Fruit fly (Drosophila melanogaster) whole organism, embryonic: ENCODE data around the gene Prosbeta6.
A peak's percentile ranks its signal among the peaks of the same experiment; 100 is the strongest.

Experiments
- Abd-B ChIP-seq: fragments of 200-800 bp; sonication (Bioruptor generic); optimal IDR thresholded peaks from 2 replicates; lab custom pipeline; 2018; ENCODE audit warnings: missing biosample characterization, mild to moderate bottlenecking, missing genetic modification characterization, moderate library complexity
- BEAF-32 ChIP-seq: fragments of 200-800 bp; sonication (Bioruptor generic); optimal IDR thresholded peaks from 3 replicates; lab custom pipeline; 2017; ENCODE audit warnings: missing biosample characterization, missing genetic modification characterization, mild to moderate bottlenecking, moderate library complexity, missing genetic modification reagents
- CG10462 ChIP-seq: fragments of 200-800 bp; sonication (Bioruptor generic); optimal IDR thresholded peaks from 2 replicates; lab custom pipeline; 2016; ENCODE audit warnings: missing biosample characterization, missing genetic modification characterization
- CG12104 ChIP-seq: fragments of 200-800 bp; sonication (Bioruptor generic); optimal IDR thresholded peaks from 3 replicates; lab custom pipeline; 2016; ENCODE audit warnings: missing biosample characterization, missing genetic modification characterization
- CG12744 ChIP-seq: fragments of 200-800 bp; sonication (Bioruptor generic); optimal IDR thresholded peaks from 2 replicates; lab custom pipeline; 2016; ENCODE audit warnings: missing biosample characterization, missing genetic modification characterization
- CG12942 ChIP-seq: fragments of 200-800 bp; sonication (Bioruptor generic); optimal IDR thresholded peaks from 3 replicates; lab custom pipeline; 2016; ENCODE audit warnings: missing biosample characterization, missing genetic modification characterization
- CG13296 ChIP-seq: fragments of 200-800 bp; sonication (Bioruptor generic); optimal IDR thresholded peaks from 3 replicates; lab custom pipeline; 2018; ENCODE audit warnings: missing biosample characterization, mild to moderate bottlenecking, missing genetic modification characterization
- CG13894 ChIP-seq: fragments of 200-800 bp; sonication (Bioruptor generic); optimal IDR thresholded peaks from 3 replicates; lab custom pipeline; 2018; ENCODE audit warnings: missing biosample characterization, mild to moderate bottlenecking, missing genetic modification characterization, moderate library complexity
- CG1603 ChIP-seq: fragments of 200-800 bp; sonication (Bioruptor generic); optimal IDR thresholded peaks from 2 replicates; lab custom pipeline; 2019; ENCODE audit warnings: missing biosample characterization, mild to moderate bottlenecking, missing genetic modification characterization, moderate library complexity
- CG16813 ChIP-seq: fragments of 200-800 bp; sonication (Bioruptor generic); IDR thresholded peaks from 3 replicates; pipeline ENCODE4 v1.3.6; 2022; ENCODE audit warnings: missing biosample characterization, missing genetic modification characterization; ENCODE audit not compliant: partially characterized antibody
- CG17361 ChIP-seq: fragments of 200-800 bp; sonication (Bioruptor generic); IDR thresholded peaks from 3 replicates; pipeline ENCODE4 v1.3.6; 2022; ENCODE audit warnings: missing biosample characterization, missing genetic modification characterization
- CG17829 ChIP-seq: fragments of 200-800 bp; optimal IDR thresholded peaks from 2 replicates; lab custom pipeline; 2019; ENCODE audit warnings: missing biosample characterization, mild to moderate bottlenecking, missing genetic modification characterization, moderate library complexity
- CG18011 ChIP-seq: fragments of 200-800 bp; sonication (Bioruptor generic); optimal IDR thresholded peaks from 2 replicates; lab custom pipeline; 2017; ENCODE audit warnings: missing biosample characterization, missing genetic modification characterization, mild to moderate bottlenecking, moderate library complexity, missing genotype
- CG3163 ChIP-seq: fragments of 200-800 bp; sonication (Bioruptor generic); optimal IDR thresholded peaks from 3 replicates; lab custom pipeline; 2016; ENCODE audit warnings: missing biosample characterization, missing genetic modification characterization
- CG3995 ChIP-seq: fragments of 200-800 bp; sonication (Bioruptor generic); optimal IDR thresholded peaks from 3 replicates; lab custom pipeline; 2016; ENCODE audit warnings: missing biosample characterization, missing genetic modification characterization
- CG4707 ChIP-seq: fragments of 200-800 bp; sonication (Bioruptor generic); optimal IDR thresholded peaks from 2 replicates; lab custom pipeline; 2018; ENCODE audit warnings: missing biosample characterization, mild to moderate bottlenecking, missing genetic modification characterization, moderate library complexity
- CG6254 ChIP-seq: fragments of 200-800 bp; sonication (Bioruptor generic); optimal IDR thresholded peaks from 3 replicates; lab custom pipeline; 2017; ENCODE audit warnings: mild to moderate bottlenecking, missing biosample characterization, missing genetic modification reagents, missing genetic modification characterization
- CG7786 ChIP-seq: fragments of 200-800 bp; sonication (Bioruptor generic); optimal IDR thresholded peaks from 2 replicates; lab custom pipeline; 2016; ENCODE audit warnings: missing biosample characterization, missing genetic modification characterization
- CG8944 ChIP-seq: fragments of 200-800 bp; sonication (Bioruptor generic); optimal IDR thresholded peaks from 3 replicates; lab custom pipeline; 2016; ENCODE audit warnings: missing biosample characterization, missing genetic modification characterization
- CG9609 ChIP-seq: fragments of 200-800 bp; sonication (Bioruptor generic); optimal IDR thresholded peaks from 3 replicates; lab custom pipeline; 2016; ENCODE audit warnings: missing biosample characterization, missing genetic modification characterization
- CG9932 ChIP-seq: fragments of 200-800 bp; sonication (Bioruptor generic); IDR thresholded peaks from 2 replicates; pipeline ENCODE4 v1.3.6; 2022; ENCODE audit warnings: missing biosample characterization, missing genetic modification characterization
- Chrac-16 ChIP-seq: fragments of 200-800 bp; sonication (Bioruptor generic); optimal IDR thresholded peaks from 3 replicates; lab custom pipeline; 2016; ENCODE audit warnings: missing biosample characterization, missing genetic modification characterization
- Dek ChIP-seq: fragments of 200-800 bp; sonication (Bioruptor generic); optimal IDR thresholded peaks from 3 replicates; lab custom pipeline; 2019; ENCODE audit warnings: missing biosample characterization, mild to moderate bottlenecking, missing genetic modification characterization, moderate library complexity
- Ets97D ChIP-seq: fragments of 200-800 bp; sonication (Bioruptor generic); optimal IDR thresholded peaks from 3 replicates; lab custom pipeline; 2016; ENCODE audit warnings: missing biosample characterization, missing genetic modification characterization
- Hey ChIP-seq: fragments of 200-800 bp; sonication (Bioruptor generic); optimal IDR thresholded peaks from 3 replicates; lab custom pipeline; 2018; ENCODE audit warnings: missing biosample characterization, mild to moderate bottlenecking, missing genetic modification characterization
- Max ChIP-seq: fragments of 200-800 bp; sonication (Bioruptor generic); optimal IDR thresholded peaks from 2 replicates; lab custom pipeline; 2016; ENCODE audit warnings: missing biosample characterization, mild to moderate bottlenecking, missing genetic modification characterization
- NFAT ChIP-seq: fragments of 200-800 bp; sonication (Bioruptor generic); IDR thresholded peaks from 2 replicates; pipeline ENCODE4 v1.3.6; 2022; ENCODE audit warnings: missing biosample characterization, missing genetic modification characterization
- Optix ChIP-seq: fragments of 200-800 bp; sonication (Bioruptor generic); IDR thresholded peaks from 3 replicates; pipeline ENCODE4 v1.3.6; 2022; ENCODE audit warnings: missing biosample characterization, missing genetic modification characterization
- Rfx ChIP-seq: fragments of 200-800 bp; sonication (Bioruptor generic); IDR thresholded peaks from 2 replicates; pipeline ENCODE4 v1.3.6; 2022; ENCODE audit warnings: missing biosample characterization, missing genetic modification characterization
- Ssrp ChIP-seq: fragments of 200-800 bp; sonication (Bioruptor generic); optimal IDR thresholded peaks from 2 replicates; lab custom pipeline; 2018; ENCODE audit warnings: missing biosample characterization, mild to moderate bottlenecking, missing genetic modification characterization, moderate library complexity
- Usf ChIP-seq: fragments of 200-800 bp; sonication (Bioruptor generic); optimal IDR thresholded peaks from 2 replicates; lab custom pipeline; 2017; ENCODE audit warnings: missing genotype, missing biosample characterization, missing genetic modification characterization
- al ChIP-seq: fragments of 200-800 bp; sonication (Bioruptor generic); IDR thresholded peaks from 2 replicates; pipeline ENCODE4 v1.3.6; 2022; ENCODE audit warnings: missing biosample characterization, missing genetic modification characterization
- amos ChIP-seq: fragments of 200-800 bp; sonication (Bioruptor generic); IDR thresholded peaks from 2 replicates; pipeline ENCODE4 v1.3.6; 2022; ENCODE audit warnings: missing biosample characterization, missing genetic modification characterization; ENCODE audit not compliant: partially characterized antibody
- ase ChIP-seq: fragments of 200-800 bp; sonication (Bioruptor generic); IDR thresholded peaks from 3 replicates; pipeline ENCODE4 v1.3.6; 2022; ENCODE audit warnings: missing biosample characterization, missing genetic modification characterization
- ato ChIP-seq: fragments of 200-800 bp; sonication (Bioruptor generic); IDR thresholded peaks from 2 replicates; pipeline ENCODE4 v1.3.6; 2022; ENCODE audit warnings: missing biosample characterization, missing genetic modification characterization; ENCODE audit not compliant: partially characterized antibody
- bab2 ChIP-seq: fragments of 200-800 bp; sonication (Bioruptor generic); optimal IDR thresholded peaks from 2 replicates; lab custom pipeline; 2016; ENCODE audit warnings: missing biosample characterization, missing genetic modification characterization
- chm ChIP-seq: fragments of 200-800 bp; sonication (Bioruptor generic); IDR thresholded peaks from 2 replicates; pipeline ENCODE4 v1.3.6; 2022; ENCODE audit warnings: missing biosample characterization, missing genetic modification characterization
- ci ChIP-seq: fragments of 200-800 bp; sonication (Bioruptor generic); IDR thresholded peaks from 3 replicates; pipeline ENCODE4 v1.3.6; 2022; ENCODE audit warnings: missing biosample characterization, missing genetic modification characterization
- dmrt99B ChIP-seq: fragments of 200-800 bp; sonication (Bioruptor generic); optimal IDR thresholded peaks from 2 replicates; lab custom pipeline; 2018; ENCODE audit warnings: missing biosample characterization, mild to moderate bottlenecking, missing genetic modification characterization, moderate library complexity
- dpn ChIP-seq, 2 experiments: fragments of 200-800 bp; sonication (Bioruptor generic); optimal IDR thresholded peaks; 3 replicates each; lab custom pipeline; 2016; ENCODE audit warnings: missing biosample characterization in 2 of 2, missing genetic modification characterization in 2 of 2
- eve ChIP-seq, 2 experiments: fragments of >200 bp; optimal IDR thresholded peaks; 2 replicates each; lab custom pipeline; 2017; ENCODE audit warnings: missing biosample characterization in 2 of 2, missing genetic modification characterization in 2 of 2
- gce ChIP-seq: fragments of 200-800 bp; sonication (Bioruptor generic); IDR thresholded peaks from 3 replicates; pipeline ENCODE4 v1.3.6; 2022; ENCODE audit warnings: missing biosample characterization, missing genetic modification characterization
- knrl ChIP-seq: fragments of 200-800 bp; sonication (Bioruptor generic); IDR thresholded peaks from 3 replicates; pipeline ENCODE4 v1.3.6; 2022; ENCODE audit warnings: missing biosample characterization, missing genetic modification characterization; ENCODE audit not compliant: partially characterized antibody
- luna ChIP-seq: fragments of 200-800 bp; sonication (Bioruptor generic); optimal IDR thresholded peaks from 2 replicates; lab custom pipeline; 2016; ENCODE audit warnings: missing biosample characterization, missing genetic modification characterization
- nerfin-1 ChIP-seq: fragments of 200-800 bp; sonication (Bioruptor generic); optimal IDR thresholded peaks from 3 replicates; lab custom pipeline; 2019; ENCODE audit warnings: missing biosample characterization, mild to moderate bottlenecking, missing genetic modification characterization, moderate library complexity
- nerfin-2 ChIP-seq: fragments of 200-800 bp; sonication (Bioruptor generic); IDR thresholded peaks from 2 replicates; pipeline ENCODE4 v1.3.6; 2022; ENCODE audit warnings: missing biosample characterization, missing genetic modification characterization; ENCODE audit not compliant: partially characterized antibody
- repo ChIP-seq: fragments of 200-800 bp; sonication (Bioruptor generic); optimal IDR thresholded peaks from 2 replicates; lab custom pipeline; 2016; ENCODE audit warnings: missing biosample characterization, missing genetic modification characterization
- sens ChIP-seq: fragments of 200-800 bp; sonication (Bioruptor generic); peaks from one replicate; lab custom pipeline; 2016; ENCODE audit warnings: missing biosample characterization, missing genetic modification characterization
- stwl ChIP-seq: fragments of 200-800 bp; sonication (Bioruptor generic); optimal IDR thresholded peaks from 3 replicates; lab custom pipeline; 2018; ENCODE audit warnings: missing biosample characterization, mild to moderate bottlenecking, missing genetic modification characterization, moderate library complexity
- zfh2 ChIP-seq: fragments of 200-800 bp; sonication (Bioruptor generic); optimal IDR thresholded peaks from 2 replicates; lab custom pipeline; 2016; ENCODE audit warnings: missing biosample characterization, missing genetic modification characterization

Prosbeta6 gene

dm6 chr3L:16581201-16581705, 29.0 kb downstream of the Prosbeta6 start, which contains the start of gene Smn (continued):
- TF ChIP-seq CG9932 (GFP tag; lab: Robert Waterston, UW) (peak; percentile 71), ato (GFP tag; lab: Robert Waterston, UW) (peak; percentile 72), ase (GFP tag; lab: Robert Waterston, UW) (no peak), stwl (tag; lab: Kevin White, UChicago) (peak; percentile 69), Ets97D (peak; percentile 30), CG16813 (GFP tag; lab: Robert Waterston, UW) (peak; percentile 90), CG13296 (GFP tag; lab: Kevin White, UChicago) (peak; percentile 27), CG1603 (tag; lab: Kevin White, UChicago) (peak; percentile 18), chm (no peak), al (GFP tag; lab: Robert Waterston, UW) (peak; percentile 44; the same call in 1 of the 2 replicates), Hey (tag; lab: Kevin White, UChicago) (no peak), Dek (tag; lab: Kevin White, UChicago) (peak; percentile 34), CG6254 (GFP tag; lab: Kevin White, UChicago) (no peak), dmrt99B (peak; percentile 49), Chrac-16 (GFP tag; lab: Kevin White, UChicago) (peak; percentile 53), CG12104 (GFP tag; lab: Kevin White, UChicago) (peak; percentile 11), CG18011 (GFP tag; lab: Kevin White, UChicago) (peak; percentile 23), CG12744 (GFP tag; lab: Kevin White, UChicago) (no peak), luna (GFP tag; lab: Kevin White, UChicago) (no peak), CG13894 (tag; lab: Kevin White, UChicago) (peak; percentile 27), bab2 (GFP tag; lab: Kevin White, UChicago) (peak; percentile 46), Rfx (GFP tag; lab: Robert Waterston, UW) (peak; percentile 31; the same call in 1 of the 2 replicates), Optix (GFP tag; lab: Robert Waterston, UW) (no peak), Ssrp (tag; lab: Kevin White, UChicago) (no peak), nerfin-2 (peak; percentile 89), BEAF-32 (peak; percentile 91), NFAT (GFP tag; lab: Robert Waterston, UW) (peak; percentile 43; the same call in 1 of the 2 replicates), CG17361 (GFP tag; lab: Robert Waterston, UW) (peak; percentile 58; the same call in 2 of the 3 replicates), knrl (GFP tag; lab: Robert Waterston, UW) (peak; percentile 86), amos (GFP tag; lab: Robert Waterston, UW) (peak; percentile 86), ci (GFP tag; lab: Robert Waterston, UW) (no peak), zfh2 (peak; percentile 71), sens (GFP tag; lab: Kevin White, UChicago) (peak; percentile 90), Max (GFP tag; lab: Kevin White, UChicago) (peak; percentile 50), gce (GFP tag; lab: Robert Waterston, UW) (no peak), CG4707 (GFP tag; lab: Kevin White, UChicago) (no peak), CG12942 (peak; percentile 22), CG7786 (GFP tag; lab: Kevin White, UChicago) (peak; percentile 59), eve (GFP tag; optimal IDR thresholded peaks at IDR 0.05; lab: Kevin White, UChicago) (no peak), Abd-B (GFP tag; lab: Kevin White, UChicago) (peak; percentile 50), dpn (GFP tag; optimal IDR thresholded peaks at IDR 0.05; lab: Kevin White, UChicago) (peak; percentile 39 to 58), CG17829 (peak; percentile 43), Usf (no peak), CG10462 (GFP tag; lab: Kevin White, UChicago) (no peak), CG8944 (GFP tag; lab: Kevin White, UChicago) (peak; percentile 22), repo (GFP tag; lab: Kevin White, UChicago) (no peak), CG3163 (GFP tag; lab: Kevin White, UChicago) (no peak), CG3995 (peak; percentile 79), CG9609 (GFP tag; lab: Kevin White, UChicago) (peak; percentile 36), nerfin-1 (tag; lab: Kevin White, UChicago) (peak; percentile 42)
